Worm (Caenorhabditis elegans) whole organism, L4/young adult: Measurements from ENCODE around the gene dpy-22.

Experiments
- W03F9.2 ChIP-seq: fragments of 150-350 bp; optimal IDR thresholded peaks from 2 replicates; lab custom pipeline; 2014; ENCODE audit warnings: missing biosample characterization, missing genetic modification characterization
- dao-5 ChIP-seq: sonication (generic microtip); optimal IDR thresholded peaks from 2 replicates; lab custom pipeline; 2016; ENCODE audit warnings: missing genotype, missing genetic modification characterization, moderate library complexity, missing compliant biosample characterization
- him-1 ChIP-seq: sonication (generic microtip); optimal IDR thresholded peaks from 2 replicates; lab custom pipeline; 2016; ENCODE audit warnings: missing genotype, missing genetic modification reagents, missing genetic modification characterization, missing compliant biosample characterization

ce11 chrX:9856618-9857017 lies 34.5 kb upstream of the dpy-22 start, which contains the start of gene R07B1.11:
- TF ChIP-seq him-1 (tag; lab: Kevin White, UChicago) (no peak), dao-5 (no peak), W03F9.2 (tag; lab: Kevin White, UChicago) (no peak)
